Worm (Caenorhabditis elegans): Measurements from ENCODE around the gene mbk-1.
A peak's percentile ranks its signal among the peaks of the same experiment; 100 is the strongest.

Gene mbk-1

DNA sequence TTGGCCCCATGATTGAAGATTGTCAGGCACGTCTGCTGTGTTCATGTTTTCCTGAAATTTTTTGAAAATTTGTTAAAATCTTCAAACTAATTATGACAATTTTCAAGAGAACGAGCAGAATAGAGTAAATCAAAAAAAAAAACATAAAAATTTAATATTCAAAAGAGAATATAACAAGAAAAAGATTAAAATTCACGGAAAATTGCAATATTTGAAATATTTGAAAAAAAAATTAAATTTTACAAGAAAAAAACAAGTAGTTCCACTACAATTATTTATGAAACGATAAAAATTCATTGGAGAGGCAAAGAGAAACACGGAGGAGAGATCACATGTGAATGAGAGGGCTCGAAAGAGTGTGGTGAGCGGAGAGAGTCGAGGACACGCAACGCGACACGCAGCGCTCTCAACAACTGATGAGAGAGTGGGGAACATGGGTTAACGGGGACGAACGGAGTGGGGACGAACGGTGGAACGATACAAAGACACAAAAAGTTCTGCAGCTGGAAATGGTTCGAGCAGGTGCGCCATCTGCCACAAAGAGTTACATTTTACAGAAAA is at the start of gene mbk-1:
TSS of gene mbk-1 (minus strand) at position 51 of the 561 bp plus-strand sequence.
- peak; percentile 10 for TF ChIP-seq lsy-2 (tag; optimal IDR thresholded peaks at IDR 0.05)
- no peak for TF ChIP-seq ceh-43 (GFP tag; optimal IDR thresholded peaks at IDR 0.05)
- TF ChIP-seq hlh-1 (tag; optimal IDR thresholded peaks at IDR 0.05) = peak; percentile 78
- TF ChIP-seq ceh-39 (tag; optimal IDR thresholded peaks at IDR 0.05) = peak; percentile 69
- peak; percentile 43 for TF ChIP-seq mep-1 (tag; optimal IDR thresholded peaks at IDR 0.05)
- no peak for TF ChIP-seq ztf-11 (tag; optimal IDR thresholded peaks at IDR 0.05)
- TF ChIP-seq M03D4.4 (tag; optimal IDR thresholded peaks at IDR 0.05) = no peak
- TF ChIP-seq nhr-237 (tag; optimal IDR thresholded peaks at IDR 0.05) = peak; percentile 50
- TF ChIP-seq unc-62 (GFP tag; optimal IDR thresholded peaks at IDR 0.05) = peak; percentile 17
- TF ChIP-seq elt-3 (tag; optimal IDR thresholded peaks at IDR 0.05) = peak; percentile 40
- TF ChIP-seq nhr-2 (tag; optimal IDR thresholded peaks at IDR 0.05) = peak; percentile 45
- peak; percentile 63 for TF ChIP-seq ces-1 (GFP tag; optimal IDR thresholded peaks at IDR 0.05)
- TF ChIP-seq sptf-1 (tag; optimal IDR thresholded peaks at IDR 0.05) = peak; percentile 46

ce11 chrX:14872817-14873469 is 48.6 kb upstream of the mbk-1 start, which contains the start of gene F31F6.3:
Gene F31F6.3 (minus strand): TSS chrX:14872867.
- TF ChIP-seq ztf-11 (tag; optimal IDR thresholded peaks at IDR 0.05) = no peak
- TF ChIP-seq ceh-43 (GFP tag; optimal IDR thresholded peaks at IDR 0.05) = no peak
- no peak for TF ChIP-seq sem-2 (GFP tag; optimal IDR thresholded peaks at IDR 0.05)
- no peak for TF ChIP-seq ceh-83 (GFP tag; optimal IDR thresholded peaks at IDR 0.05)
- no peak for TF ChIP-seq pha-4 (tag; optimal IDR thresholded peaks at IDR 0.05)
- no peak for TF ChIP-seq elt-3 (tag; optimal IDR thresholded peaks at IDR 0.05)
- no peak for TF ChIP-seq hlh-1 (tag; optimal IDR thresholded peaks at IDR 0.05)
- TF ChIP-seq cnd-1 (tag; optimal IDR thresholded peaks at IDR 0.05) = no peak
- TF ChIP-seq elt-1 (tag; optimal IDR thresholded peaks at IDR 0.05; ENCODE audit: borderline replicate concordance, insufficient read depth) = no peak
- TF ChIP-seq nhr-237 (tag; optimal IDR thresholded peaks at IDR 0.05) = no peak
- TF ChIP-seq bed-3 (GFP tag; optimal IDR thresholded peaks at IDR 0.05) = no peak
- no peak for TF ChIP-seq nhr-76 (tag; optimal IDR thresholded peaks at IDR 0.05)
- no peak for TF ChIP-seq ces-1 (GFP tag; optimal IDR thresholded peaks at IDR 0.05)
- no peak for TF ChIP-seq nhr-28 (tag; optimal IDR thresholded peaks at IDR 0.05)

- TF ChIP-seq elt-3 (tag; optimal IDR thresholded peaks at IDR 0.05) (no peak), tbx-8 (GFP tag; optimal IDR thresholded peaks at IDR 0.05) (no peak), elt-1 (tag; optimal IDR thresholded peaks at IDR 0.05; ENCODE audit: borderline replicate concordance, insufficient read depth) (no peak), snpc-4 (tag; optimal IDR thresholded peaks at IDR 0.05) (no peak), flh-1 (GFP tag; optimal IDR thresholded peaks at IDR 0.05) (no peak), mls-2 (tag; optimal IDR thresholded peaks at IDR 0.05) (no peak), ztf-11 (tag; optimal IDR thresholded peaks at IDR 0.05) (no peak), nhr-237 (tag; optimal IDR thresholded peaks at IDR 0.05) (no peak), M03D4.4 (tag; optimal IDR thresholded peaks at IDR 0.05) (no peak), cnd-1 (tag; optimal IDR thresholded peaks at IDR 0.05) (no peak), lin-32 (GFP tag; optimal IDR thresholded peaks at IDR 0.05) (no peak), sptf-1 (tag; optimal IDR thresholded peaks at IDR 0.05) (no peak), zip-8 (tag; optimal IDR thresholded peaks at IDR 0.05) (no peak), nhr-76 (tag; optimal IDR thresholded peaks at IDR 0.05) (no peak), unc-120 (tag; optimal IDR thresholded peaks at IDR 0.05; ENCODE audit: poor library complexity, severe bottlenecking) (no peak), mep-1 (tag; optimal IDR thresholded peaks at IDR 0.05) (no peak), mab-5 (tag; optimal IDR thresholded peaks at IDR 0.05) (no peak), unc-39 (tag; optimal IDR thresholded peaks at IDR 0.05) (no peak), bed-3 (GFP tag; optimal IDR thresholded peaks at IDR 0.05) (no peak)
Measured at ce11 chrX:14871780-14872179, 47.4 kb upstream of the mbk-1 start, which contains the start of gene F31F6.2. Gene F31F6.2 (minus strand): TSS chrX:14871880.

ce11 chrX:14868200-14868599 is 43.9 kb upstream of the mbk-1 start, which contains the start of gene F31F6.1:
Gene F31F6.1 (minus strand): TSS chrX:14868300.
- TF ChIP-seq pha-4 (tag; optimal IDR thresholded peaks at IDR 0.05) (no peak), lin-13 (tag; optimal IDR thresholded peaks at IDR 0.05) (no peak), mep-1 (tag; optimal IDR thresholded peaks at IDR 0.05) (no peak), snpc-4 (tag; optimal IDR thresholded peaks at IDR 0.05) (no peak), ceh-43 (GFP tag; optimal IDR thresholded peaks at IDR 0.05) (no peak), lsy-2 (tag; optimal IDR thresholded peaks at IDR 0.05) (no peak), sem-2 (GFP tag; optimal IDR thresholded peaks at IDR 0.05) (no peak), ces-1 (GFP tag; optimal IDR thresholded peaks at IDR 0.05) (no peak), nhr-237 (tag; optimal IDR thresholded peaks at IDR 0.05) (no peak), cnd-1 (tag; optimal IDR thresholded peaks at IDR 0.05) (no peak), nhr-12 (tag; optimal IDR thresholded peaks at IDR 0.05) (no peak), lin-32 (GFP tag; optimal IDR thresholded peaks at IDR 0.05) (no peak), nhr-28 (tag; optimal IDR thresholded peaks at IDR 0.05) (no peak)
